Worm (Caenorhabditis elegans) whole organism, midembryonic: ENCODE results near the gene gfl-1.
A peak's percentile ranks its signal among the peaks of the same experiment; 100 is the strongest.

Source experiments
- T22C8.4 ChIP-seq: fragments of 200-800 bp; sonication (Bioruptor generic); IDR thresholded peaks from 2 replicates; pipeline ENCODE4 v1.3.6; 2022; ENCODE audit warnings: missing genetic modification characterization, missing compliant biosample characterization
- cog-1 ChIP-seq: sonication (generic microtip); optimal IDR thresholded peaks from 2 replicates; lab custom pipeline; 2016; ENCODE audit warnings: missing genetic modification characterization, missing compliant biosample characterization
- flt-1 ChIP-seq: fragments of 200-800 bp; sonication (Bioruptor generic); IDR thresholded peaks from 2 replicates; pipeline ENCODE4 v1.3.6; 2022; ENCODE audit warnings: missing genetic modification characterization, missing compliant biosample characterization
- klf-2 ChIP-seq: fragments of 200-800 bp; sonication (Bioruptor generic); conservative IDR thresholded peaks from 2 replicates; pipeline ENCODE4 v1.3.6; 2022; ENCODE audit warnings: missing genetic modification reagents, missing genetic modification characterization, missing compliant biosample characterization
- med-1 ChIP-seq: sonication (generic microtip); optimal IDR thresholded peaks from 2 replicates; lab custom pipeline; 2017; ENCODE audit warnings: missing genetic modification characterization, mild to moderate bottlenecking, missing compliant biosample characterization, antibody characterized with exemption, missing genetic modification reagents; ENCODE audit not compliant: insufficient read depth
- ref-1 ChIP-seq: fragments of 200-800 bp; sonication (Bioruptor generic); conservative IDR thresholded peaks from 2 replicates; pipeline ENCODE4 v1.3.6; 2022; ENCODE audit warnings: missing genetic modification reagents, missing genetic modification characterization, missing compliant biosample characterization
- tab-1 ChIP-seq: fragments of 200-800 bp; sonication (Bioruptor generic); IDR thresholded peaks from 2 replicates; pipeline ENCODE4 v1.3.6; 2022; ENCODE audit warnings: missing genetic modification characterization, missing compliant biosample characterization
- ztf-23 ChIP-seq: fragments of 200-800 bp; sonication (Bioruptor generic); IDR thresholded peaks from 2 replicates; pipeline ENCODE4 v1.3.6; 2022; ENCODE audit warnings: missing genetic modification reagents, missing genetic modification characterization, missing compliant biosample characterization
- ztf-29 ChIP-seq: fragments of 200-800 bp; sonication (Bioruptor generic); IDR thresholded peaks from 2 replicates; pipeline ENCODE4 v1.3.6; 2022; ENCODE audit warnings: missing genetic modification reagents, missing genetic modification characterization, missing compliant biosample characterization

gfl-1 gene

ce11 chrIV:11489077-11489476, 32.0 kb upstream of the gfl-1 start:
- TF ChIP-seq ztf-29 (GFP tag; lab: Robert Waterston, UW) (no peak), T22C8.4 (GFP tag; lab: Robert Waterston, UW) (no peak), tab-1 (GFP tag; lab: Robert Waterston, UW) (no peak), flt-1 (GFP tag; lab: Robert Waterston, UW) (no peak), ref-1 (no peak), klf-2 (GFP tag; lab: Robert Waterston, UW) (no peak), med-1 (GFP tag; lab: Kevin White, UChicago) (no peak), cog-1 (tag; lab: Kevin White, UChicago) (no peak), ztf-23 (GFP tag; lab: Robert Waterston, UW) (no peak)

ce11 chrIV:11489610-11490339, 31.3 kb upstream of the gfl-1 start:
- no peak for TF ChIP-seq ztf-29 (GFP tag; lab: Robert Waterston, UW)
- TF ChIP-seq klf-2 (GFP tag; lab: Robert Waterston, UW) = no peak
- no peak for TF ChIP-seq ref-1
- no peak for TF ChIP-seq ztf-23 (GFP tag; lab: Robert Waterston, UW)
- TF ChIP-seq med-1 (GFP tag; lab: Kevin White, UChicago) = no peak
- no peak for TF ChIP-seq T22C8.4 (GFP tag; lab: Robert Waterston, UW)
- no peak for TF ChIP-seq cog-1 (tag; lab: Kevin White, UChicago)
- no peak for TF ChIP-seq flt-1 (GFP tag; lab: Robert Waterston, UW)
- no peak for TF ChIP-seq tab-1 (GFP tag; lab: Robert Waterston, UW)

- TF ChIP-seq tab-1 (GFP tag; lab: Robert Waterston, UW) (no peak), cog-1 (tag; lab: Kevin White, UChicago) (no peak), flt-1 (GFP tag; lab: Robert Waterston, UW) (no peak), ztf-29 (GFP tag; lab: Robert Waterston, UW) (no peak), klf-2 (GFP tag; lab: Robert Waterston, UW) (no peak), ref-1 (no peak)
These were observed 29.7 kb upstream of the gfl-1 start for ce11 chrIV:11491422-11491821.

ce11 chrIV:11492345-11492744, 28.7 kb upstream of the gfl-1 start:
- TF ChIP-seq tab-1 (GFP tag; lab: Robert Waterston, UW) (no peak), cog-1 (tag; lab: Kevin White, UChicago) (no peak), klf-2 (GFP tag; lab: Robert Waterston, UW) (no peak), T22C8.4 (GFP tag; lab: Robert Waterston, UW) (no peak), ztf-23 (GFP tag; lab: Robert Waterston, UW) (no peak), ref-1 (no peak), ztf-29 (GFP tag; lab: Robert Waterston, UW) (no peak)

DNA sequence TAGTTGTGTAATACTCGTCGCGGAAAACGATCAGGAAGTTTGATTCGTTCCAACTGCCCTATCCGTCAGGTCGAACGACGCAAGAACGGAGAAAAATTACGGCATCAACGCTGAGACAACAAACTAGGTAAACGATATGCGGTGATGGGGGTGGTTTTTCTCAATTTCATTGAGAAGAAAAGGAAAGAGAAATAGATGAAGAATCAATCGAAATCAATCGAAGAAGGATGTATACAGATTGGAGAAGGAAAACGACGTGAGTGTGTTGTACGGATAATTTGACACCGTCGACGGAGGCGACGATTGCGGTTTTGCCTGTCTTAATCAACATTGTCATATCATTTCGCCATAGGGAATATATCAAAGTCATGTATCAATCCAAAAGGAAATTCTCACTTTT, 27.2 kb upstream of the gfl-1 start:
- TF ChIP-seq klf-2 (GFP tag; lab: Robert Waterston, UW) (no peak), tab-1 (GFP tag; lab: Robert Waterston, UW) (no peak), med-1 (GFP tag; lab: Kevin White, UChicago) (no peak), flt-1 (GFP tag; lab: Robert Waterston, UW) (no peak), cog-1 (tag; lab: Kevin White, UChicago) (no peak), T22C8.4 (GFP tag; lab: Robert Waterston, UW) (no peak), ztf-23 (GFP tag; lab: Robert Waterston, UW) (no peak), ref-1 (no peak), ztf-29 (GFP tag; lab: Robert Waterston, UW) (no peak)

DNA sequence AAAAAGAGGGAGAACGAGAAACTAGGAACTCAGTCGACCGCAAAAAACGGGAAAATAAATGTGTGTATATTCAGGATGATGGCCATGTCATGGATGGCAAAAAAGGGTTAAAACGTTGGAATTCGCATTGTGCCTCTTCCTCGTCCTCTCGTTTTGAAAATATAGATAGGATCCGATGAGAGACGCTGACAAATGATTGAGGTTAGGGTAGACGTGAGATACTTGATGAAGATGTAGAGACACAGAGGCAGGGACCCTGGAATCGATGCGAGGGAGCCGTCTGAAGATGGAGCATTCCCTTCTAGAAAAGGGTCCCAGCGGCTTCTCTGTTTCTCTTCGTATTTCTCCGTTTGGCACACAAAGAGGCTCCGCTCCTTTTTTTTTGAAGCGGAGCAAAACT, 26.2 kb upstream of the gfl-1 start:
- TF ChIP-seq ref-1 = no peak
- TF ChIP-seq ztf-23 (GFP tag; lab: Robert Waterston, UW) = 0 out of 2 replicates have a peak, but pooled peaks have one; percentile 15

- TF ChIP-seq ztf-29 (GFP tag; lab: Robert Waterston, UW) = peak; percentile 55; the same call in 1 of the 2 replicates
- 0 out of 2 replicates have a peak, but pooled peaks have one; percentile 18 for TF ChIP-seq ref-1
- TF ChIP-seq tab-1 (GFP tag; lab: Robert Waterston, UW) = peak; percentile 56; the same call in 1 of the 2 replicates
- peak; percentile 82 for TF ChIP-seq flt-1 (GFP tag; lab: Robert Waterston, UW)
These were observed 23.8 kb upstream of the gfl-1 start for ce11 chrIV:11497312-11497711.

DNA sequence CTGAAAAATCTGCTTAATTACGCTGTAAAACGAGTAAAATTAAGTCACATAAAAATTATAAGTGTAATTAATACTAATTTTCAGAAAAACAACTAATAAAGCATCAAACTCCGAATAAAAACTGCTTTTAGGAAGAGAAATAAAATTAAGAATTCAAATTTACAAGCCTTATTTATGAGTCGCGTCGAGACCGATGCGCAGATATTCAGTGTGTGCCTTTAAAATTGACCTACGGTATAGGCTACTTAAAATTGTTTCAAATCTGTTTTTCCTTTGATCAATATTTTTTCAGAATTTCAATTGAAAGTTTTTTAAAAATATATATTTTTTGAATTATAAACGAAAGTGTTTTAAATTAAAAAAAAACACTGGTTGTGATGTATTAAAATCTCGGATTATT, 22.9 kb upstream of the gfl-1 start, which contains the start of gene sms-1:
sms-1 (minus strand) TSS at position 6 of the 400 bp plus-strand sequence.
- TF ChIP-seq T22C8.4 (GFP tag; lab: Robert Waterston, UW) (no peak), ztf-23 (GFP tag; lab: Robert Waterston, UW) (no peak), med-1 (GFP tag; lab: Kevin White, UChicago) (no peak), ref-1 (no peak), ztf-29 (GFP tag; lab: Robert Waterston, UW) (no peak), klf-2 (GFP tag; lab: Robert Waterston, UW) (no peak), cog-1 (tag; lab: Kevin White, UChicago) (no peak), flt-1 (GFP tag; lab: Robert Waterston, UW) (no peak), tab-1 (GFP tag; lab: Robert Waterston, UW) (no peak)

ce11 chrIV:11500421-11500820, 20.7 kb upstream of the gfl-1 start, which contains the start of gene H21P03.10:
Gene H21P03.10 (plus strand): TSS chrIV:11500721.
- no peak for TF ChIP-seq T22C8.4 (GFP tag; lab: Robert Waterston, UW)
- TF ChIP-seq ref-1 = no peak
- no peak for TF ChIP-seq flt-1 (GFP tag; lab: Robert Waterston, UW)
- TF ChIP-seq med-1 (GFP tag; lab: Kevin White, UChicago) = no peak
- TF ChIP-seq ztf-29 (GFP tag; lab: Robert Waterston, UW) = no peak
- no peak for TF ChIP-seq cog-1 (tag; lab: Kevin White, UChicago)
- no peak for TF ChIP-seq tab-1 (GFP tag; lab: Robert Waterston, UW)
- no peak for TF ChIP-seq ztf-23 (GFP tag; lab: Robert Waterston, UW)
- TF ChIP-seq klf-2 (GFP tag; lab: Robert Waterston, UW) = no peak
